Fruit fly (Drosophila melanogaster) whole organism, wandering third instar larva: ENCODE measurements around the gene mio.
A peak's percentile ranks its signal among the peaks of the same experiment; 100 is the strongest.

ENCODE experiments used
- Abd-B ChIP-seq: fragments of >200 bp; optimal IDR thresholded peaks from 2 replicates; lab custom pipeline; 2017; ENCODE audit warnings: missing biosample characterization, missing genetic modification characterization
- CG32264 ChIP-seq: fragments of 200-800 bp; sonication (Bioruptor generic); optimal IDR thresholded peaks from 2 replicates; lab custom pipeline; 2016; ENCODE audit warnings: missing biosample characterization, missing genetic modification characterization
- CG9705 ChIP-seq: fragments of 200-800 bp; sonication (Bioruptor generic); optimal IDR thresholded peaks from 2 replicates; lab custom pipeline; 2018; ENCODE audit warnings: missing biosample characterization, mild to moderate bottlenecking, missing genetic modification characterization
- CrebA ChIP-seq: fragments of 200-800 bp; sonication (Bioruptor generic); optimal IDR thresholded peaks from 2 replicates; lab custom pipeline; 2016; ENCODE audit warnings: missing biosample characterization, mild to moderate bottlenecking, missing genetic modification characterization, borderline replicate concordance
- Dfd ChIP-seq: fragments of >200 bp; optimal IDR thresholded peaks from 2 replicates; lab custom pipeline; 2017; ENCODE audit warnings: missing biosample characterization, missing genetic modification characterization
- Dif ChIP-seq: fragments of 200-275, 200-300 bp; sonication (Bioruptor generic); optimal IDR thresholded peaks from 2 replicates; lab custom pipeline; 2018; ENCODE audit warnings: missing biosample characterization, missing genetic modification characterization; ENCODE audit not compliant: partially characterized antibody
- GATAd ChIP-seq: sonication (Bioruptor generic); optimal IDR thresholded peaks from 2 replicates; lab custom pipeline; 2016; ENCODE audit warnings: missing biosample characterization, missing genetic modification characterization
- HLH106 ChIP-seq: fragments of 200-800 bp; optimal IDR thresholded peaks from 3 replicates; lab custom pipeline; 2019; ENCODE audit warnings: missing biosample characterization, mild to moderate bottlenecking, missing genetic modification characterization, moderate library complexity
- Hnf4 ChIP-seq: fragments of 200-800 bp; sonication (Bioruptor generic); optimal IDR thresholded peaks from 2 replicates; lab custom pipeline; 2016; ENCODE audit warnings: missing biosample characterization, mild to moderate bottlenecking, missing genetic modification characterization
- Hr78 ChIP-seq: fragments of >200 bp; optimal IDR thresholded peaks from 2 replicates; lab custom pipeline; 2017; ENCODE audit warnings: missing biosample characterization, missing genetic modification characterization
- Hr83 ChIP-seq: fragments of 200-300 bp; sonication (Bioruptor generic); optimal IDR thresholded peaks from 2 replicates; lab custom pipeline; 2016; ENCODE audit warnings: missing biosample characterization, mild to moderate bottlenecking, missing genetic modification characterization, moderate library complexity; ENCODE audit not compliant: poor library complexity, severe bottlenecking
- Jra ChIP-seq: sonication (Bioruptor generic); optimal IDR thresholded peaks from 2 replicates; lab custom pipeline; 2016; ENCODE audit warnings: missing biosample characterization, missing genetic modification characterization
- Mio ChIP-seq: sonication (Bioruptor generic); optimal IDR thresholded peaks from 2 replicates; lab custom pipeline; 2016; ENCODE audit warnings: missing biosample characterization, missing genetic modification characterization
- Myc ChIP-seq: fragments of >200 bp; optimal IDR thresholded peaks from 2 replicates; lab custom pipeline; 2017
- N ChIP-seq: fragments of >200 bp; optimal IDR thresholded peaks from 2 replicates; lab custom pipeline; 2018; ENCODE audit warnings: missing biosample characterization, missing external identifiers, missing genetic modification characterization
- OdsH ChIP-seq: fragments of 200-800 bp; sonication (Bioruptor generic); optimal IDR thresholded peaks from 2 replicates; lab custom pipeline; 2016; ENCODE audit warnings: missing biosample characterization, mild to moderate bottlenecking, missing genetic modification characterization
- Rel ChIP-seq, 2 experiments: fragments of 200-800 bp; sonication (Bioruptor generic) in 1 of 2; optimal IDR thresholded peaks; 2 replicates in 1 of 2; 3 replicates in 1 of 2; lab custom pipeline; 2016 to 2019; ENCODE audit warnings: mild to moderate bottlenecking in 2 of 2, missing biosample characterization in 2 of 2, missing genetic modification characterization in 2 of 2, moderate library complexity in 1 of 2
- Sp1 ChIP-seq: fragments of 200-800 bp; sonication (Bioruptor generic); optimal IDR thresholded peaks from 3 replicates; lab custom pipeline; 2019; ENCODE audit warnings: missing biosample characterization, mild to moderate bottlenecking, missing genetic modification characterization, moderate library complexity
- Vsx2 ChIP-seq: fragments of 200-300, 225-300 bp; sonication (Bioruptor generic); optimal IDR thresholded peaks from 2 replicates; lab custom pipeline; 2018; ENCODE audit warnings: missing biosample characterization, missing genetic modification characterization; ENCODE audit not compliant: partially characterized antibody
- br ChIP-seq: fragments of 200-800 bp; sonication (Bioruptor generic); optimal IDR thresholded peaks from 2 replicates; lab custom pipeline; 2016; ENCODE audit warnings: missing biosample characterization, missing genetic modification characterization
- brk ChIP-seq: fragments of 200-800 bp; sonication (Bioruptor generic); optimal IDR thresholded peaks from 2 replicates; lab custom pipeline; 2016; ENCODE audit warnings: missing biosample characterization, mild to moderate bottlenecking, missing genetic modification characterization
- dl ChIP-seq, 2 experiments: fragments of 175-275, 200-275 bp in 1 of 2; fragments of 200-275 bp in 1 of 2; sonication (Bioruptor generic); optimal IDR thresholded peaks; lab custom pipeline; 2018; ENCODE audit warnings: mild to moderate bottlenecking in 2 of 2, missing biosample characterization in 2 of 2, missing genetic modification characterization in 2 of 2, moderate library complexity in 2 of 2; ENCODE audit not compliant: partially characterized antibody in 2 of 2, insufficient read depth in 1 of 2
- dmrt93B ChIP-seq: fragments of 200-800 bp; sonication (Bioruptor generic); optimal IDR thresholded peaks from 2 replicates; lab custom pipeline; 2018; ENCODE audit warnings: missing biosample characterization, mild to moderate bottlenecking, missing genetic modification characterization
- dsf ChIP-seq: sonication (Bioruptor generic); optimal IDR thresholded peaks from 2 replicates; lab custom pipeline; 2016; ENCODE audit warnings: missing biosample characterization, missing genetic modification characterization, borderline replicate concordance
- ey ChIP-seq: fragments of 200-800 bp; sonication (Bioruptor generic); optimal IDR thresholded peaks from 2 replicates; lab custom pipeline; 2016; ENCODE audit warnings: missing biosample characterization, missing genetic modification characterization
- foxo ChIP-seq, 2 experiments: fragments of 200-800 bp; sonication (Bioruptor generic); optimal IDR thresholded peaks; 2 replicates in 1 of 2; 3 replicates in 1 of 2; lab custom pipeline; 2016 to 2017; ENCODE audit warnings: missing biosample characterization in 2 of 2, missing genetic modification characterization in 2 of 2
- fru ChIP-seq: fragments of 200-800 bp; sonication (Bioruptor generic); optimal IDR thresholded peaks from 3 replicates; lab custom pipeline; 2016; ENCODE audit warnings: missing biosample characterization, mild to moderate bottlenecking, missing genetic modification characterization
- h ChIP-seq: fragments of 200-800 bp; sonication (Bioruptor generic); optimal IDR thresholded peaks from 3 replicates; lab custom pipeline; 2016; ENCODE audit warnings: missing biosample characterization, mild to moderate bottlenecking, missing genetic modification characterization
- jim ChIP-seq: fragments of 175-275, 200-325 bp; sonication (Bioruptor generic); optimal IDR thresholded peaks from 2 replicates; lab custom pipeline; 2016; ENCODE audit warnings: missing biosample characterization, mild to moderate bottlenecking, missing genetic modification characterization
- lola ChIP-seq: fragments of >200 bp; optimal IDR thresholded peaks from 2 replicates; lab custom pipeline; 2017; ENCODE audit warnings: missing biosample characterization, missing genetic modification characterization
- pan ChIP-seq: fragments of >200 bp; optimal IDR thresholded peaks from 2 replicates; lab custom pipeline; 2017
- psq ChIP-seq: fragments of 200-800 bp; sonication (Bioruptor generic); optimal IDR thresholded peaks from 3 replicates; lab custom pipeline; 2017; ENCODE audit warnings: missing biosample characterization, mild to moderate bottlenecking, missing genetic modification characterization, moderate library complexity
- rgr ChIP-seq: fragments of 200-800 bp; sonication (Bioruptor generic); optimal IDR thresholded peaks from 3 replicates; lab custom pipeline; 2016; ENCODE audit warnings: missing biosample characterization, mild to moderate bottlenecking, missing genetic modification characterization
- sage ChIP-seq: fragments of 200-800 bp; sonication (Bioruptor generic); optimal IDR thresholded peaks from 2 replicates; lab custom pipeline; 2016; ENCODE audit warnings: missing biosample characterization, mild to moderate bottlenecking, missing genetic modification characterization
- sv ChIP-seq: fragments of 200-800 bp; sonication (Bioruptor generic); optimal IDR thresholded peaks from 3 replicates; lab custom pipeline; 2016; ENCODE audit warnings: missing biosample characterization, missing genetic modification characterization
- tai ChIP-seq: sonication (Bioruptor generic); optimal IDR thresholded peaks from 2 replicates; lab custom pipeline; 2016; ENCODE audit warnings: missing biosample characterization, missing genetic modification characterization
- usp ChIP-seq: fragments of >200 bp; optimal IDR thresholded peaks from 2 replicates; lab custom pipeline; 2017; ENCODE audit warnings: missing biosample characterization, missing genetic modification characterization
- woc ChIP-seq: sonication (Bioruptor generic); optimal IDR thresholded peaks from 2 replicates; lab custom pipeline; 2016; ENCODE audit warnings: missing biosample characterization, mild to moderate bottlenecking, missing genetic modification characterization

Gene mio

DNA sequence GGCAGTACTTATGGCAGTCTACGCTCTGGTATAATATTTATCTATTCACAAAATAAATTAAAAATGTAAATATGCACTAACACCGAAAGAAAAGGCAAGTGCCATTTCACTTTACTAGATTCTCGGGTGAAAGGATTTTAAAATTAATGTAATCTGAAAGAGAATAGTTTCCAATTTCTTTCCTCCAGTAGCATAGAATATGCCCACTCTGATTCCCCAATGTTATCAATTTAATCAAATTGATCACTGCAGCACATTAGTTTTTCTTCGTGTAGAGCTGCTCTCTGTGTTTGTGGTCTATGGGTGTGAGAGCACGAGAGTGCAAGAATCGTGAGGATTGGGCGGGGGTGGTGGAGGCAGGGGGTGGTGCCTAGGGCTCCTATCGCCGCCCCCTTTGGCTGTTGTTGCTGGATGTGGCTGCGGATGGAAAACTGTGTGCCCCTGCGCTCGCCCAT is 16.0 kb upstream of the mio start:
- peak; percentile 76 for TF ChIP-seq fru (GFP tag; lab: Kevin White, UChicago)
- no peak for TF ChIP-seq dl (GFP tag; optimal IDR thresholded peaks at IDR 0.05; lab: Kevin White, UChicago; ENCODE audit: insufficient read depth in 1 of 2, partially characterized antibody in 2 of 2)
- TF ChIP-seq tai (GFP tag; lab: Kevin White, UChicago): peak; percentile 51
- TF ChIP-seq ey (GFP tag; lab: Kevin White, UChicago): peak; percentile 78
- no peak for TF ChIP-seq Dif (GFP tag; lab: Kevin White, UChicago)
- TF ChIP-seq Mio: no peak
- no peak for TF ChIP-seq Dfd (GFP tag; lab: Kevin White, UChicago)
- peak in 1 of 2 experiments; percentile 82 for TF ChIP-seq foxo (GFP tag; optimal IDR thresholded peaks at IDR 0.05; lab: Kevin White, UChicago)
- peak; percentile 73 for TF ChIP-seq OdsH (GFP tag; lab: Kevin White, UChicago)
- TF ChIP-seq br: peak; percentile 76
- peak; percentile 78 for TF ChIP-seq rgr (GFP tag; lab: Kevin White, UChicago)
- peak; percentile 7 for TF ChIP-seq CrebA (GFP tag; lab: Kevin White, UChicago)
- TF ChIP-seq jim (GFP tag; lab: Kevin White, UChicago): no peak
- TF ChIP-seq CG9705 (GFP tag; lab: Kevin White, UChicago): peak; percentile 25
- peak; percentile 78 for TF ChIP-seq Sp1 (GFP tag; lab: Kevin White, UChicago)
- TF ChIP-seq Vsx2 (GFP tag; lab: Kevin White, UChicago): no peak
- no peak for TF ChIP-seq usp (GFP tag; lab: Kevin White, UChicago)
- TF ChIP-seq Myc (lab: Kevin White, UChicago): no peak
- peak; percentile 85 for TF ChIP-seq h (GFP tag; lab: Kevin White, UChicago)
- TF ChIP-seq Jra (GFP tag; lab: Kevin White, UChicago): no peak
- no peak for TF ChIP-seq N (GFP tag; lab: Kevin White, UChicago)
- TF ChIP-seq sv: peak; percentile 64
- TF ChIP-seq Rel (GFP tag; optimal IDR thresholded peaks at IDR 0.05; lab: Kevin White, UChicago): no peak
- no peak for TF ChIP-seq Rel (tag; optimal IDR thresholded peaks at IDR 0.05; lab: Kevin White, UChicago)
- TF ChIP-seq GATAd (GFP tag; lab: Kevin White, UChicago): no peak
- TF ChIP-seq lola (GFP tag; lab: Kevin White, UChicago): no peak
- no peak for TF ChIP-seq pan (lab: Kevin White, UChicago)
- TF ChIP-seq dmrt93B (GFP tag; lab: Kevin White, UChicago): peak; percentile 58
- TF ChIP-seq Hr78 (GFP tag; lab: Kevin White, UChicago): no peak
- no peak for TF ChIP-seq dsf (GFP tag; lab: Kevin White, UChicago)
- TF ChIP-seq woc (GFP tag; lab: Kevin White, UChicago): peak; percentile 24
- peak; percentile 47 for TF ChIP-seq brk
- TF ChIP-seq sage (GFP tag; lab: Kevin White, UChicago): peak; percentile 61
- TF ChIP-seq psq: peak; percentile 48
- TF ChIP-seq CG32264 (GFP tag; lab: Kevin White, UChicago): peak; percentile 72
- peak; percentile 65 for TF ChIP-seq Hnf4 (GFP tag; lab: Kevin White, UChicago)
- no peak for TF ChIP-seq Abd-B (GFP tag; lab: Kevin White, UChicago)
- TF ChIP-seq Hr83 (GFP tag; lab: Kevin White, UChicago): no peak
- TF ChIP-seq HLH106 (tag; lab: Kevin White, UChicago): peak; percentile 74

DNA sequence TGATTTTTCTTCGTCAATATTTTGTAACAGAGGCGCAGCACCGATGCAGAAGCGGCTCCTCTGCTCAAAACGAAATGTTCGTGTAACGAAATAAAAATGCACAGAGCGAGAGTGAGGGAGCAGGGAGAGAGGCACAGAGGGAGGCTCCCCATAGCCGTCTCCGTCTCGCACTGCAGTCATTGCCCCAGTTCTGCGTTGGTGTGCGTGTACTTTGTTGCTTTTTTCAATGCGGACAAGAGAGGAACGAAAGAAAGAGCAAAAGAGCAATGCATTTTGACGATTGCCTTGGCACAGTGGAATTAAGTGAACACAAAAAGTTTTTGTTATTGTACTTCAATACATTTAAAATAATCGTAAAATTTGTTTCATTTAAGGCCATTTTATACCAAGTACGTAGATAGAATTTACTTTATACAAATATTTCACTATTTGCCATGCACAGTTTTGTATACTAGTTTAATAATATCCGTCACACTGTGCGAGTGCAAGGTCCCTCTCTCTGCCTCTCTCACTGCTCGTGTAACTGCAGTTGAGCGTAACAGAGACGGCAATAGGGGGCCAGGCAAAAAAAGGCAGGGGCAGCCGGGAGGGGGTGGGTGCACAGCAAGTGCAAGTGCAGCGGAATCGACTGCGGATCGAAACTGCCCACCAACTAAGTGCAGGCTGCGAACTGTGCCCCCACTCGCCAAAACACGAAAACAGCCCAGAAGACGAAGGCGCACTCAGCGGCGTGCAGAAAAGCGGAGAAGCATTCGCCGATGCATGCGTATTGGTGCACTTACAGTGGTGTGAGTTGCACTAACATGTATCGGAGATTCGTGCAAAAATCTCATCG is 14.9 kb upstream of the mio start:
- peak; percentile 100 for TF ChIP-seq Sp1 (GFP tag; lab: Kevin White, UChicago)
- TF ChIP-seq Vsx2 (GFP tag; lab: Kevin White, UChicago): peak; percentile 87
- TF ChIP-seq dmrt93B (GFP tag; lab: Kevin White, UChicago): peak; percentile 99
- peak; percentile 100 for TF ChIP-seq ey (GFP tag; lab: Kevin White, UChicago)
- TF ChIP-seq Dif (GFP tag; lab: Kevin White, UChicago): peak; percentile 87
- TF ChIP-seq jim (GFP tag; lab: Kevin White, UChicago): peak; percentile 54
- no peak for TF ChIP-seq Dfd (GFP tag; lab: Kevin White, UChicago)
- TF ChIP-seq br: peak; percentile 100
- peak; percentile 100 for TF ChIP-seq OdsH (GFP tag; lab: Kevin White, UChicago)
- peak; percentile 100 for TF ChIP-seq woc (GFP tag; lab: Kevin White, UChicago)
- peak; percentile 24 for TF ChIP-seq N (GFP tag; lab: Kevin White, UChicago)
- TF ChIP-seq fru (GFP tag; lab: Kevin White, UChicago): peak; percentile 100
- peak; percentile 97 for TF ChIP-seq sv
- TF ChIP-seq Abd-B (GFP tag; lab: Kevin White, UChicago): peak; percentile 1
- no peak for TF ChIP-seq Myc (lab: Kevin White, UChicago)
- TF ChIP-seq GATAd (GFP tag; lab: Kevin White, UChicago): no peak
- peak; percentile 99 for TF ChIP-seq sage (GFP tag; lab: Kevin White, UChicago)
- TF ChIP-seq CG32264 (GFP tag; lab: Kevin White, UChicago): peak; percentile 99
- peak; percentile 99 for TF ChIP-seq Jra (GFP tag; lab: Kevin White, UChicago)
- peak; percentile 100 for TF ChIP-seq h (GFP tag; lab: Kevin White, UChicago)
- peak; percentile 100 for TF ChIP-seq HLH106 (tag; lab: Kevin White, UChicago)
- TF ChIP-seq pan (lab: Kevin White, UChicago): no peak
- peak; percentile 100 for TF ChIP-seq Hnf4 (GFP tag; lab: Kevin White, UChicago)
- peak; percentile 99 for TF ChIP-seq brk
- peak; percentile 94 for TF ChIP-seq Mio
- peak; percentile 97 for TF ChIP-seq CrebA (GFP tag; lab: Kevin White, UChicago)
- TF ChIP-seq psq: peak; percentile 99
- TF ChIP-seq dsf (GFP tag; lab: Kevin White, UChicago): peak; percentile 98
- no peak for TF ChIP-seq Hr78 (GFP tag; lab: Kevin White, UChicago)
- peak; percentile 74 to 82 for TF ChIP-seq dl (GFP tag; optimal IDR thresholded peaks at IDR 0.05; lab: Kevin White, UChicago; ENCODE audit: insufficient read depth in 1 of 2, partially characterized antibody in 2 of 2)
- no peak for TF ChIP-seq usp (GFP tag; lab: Kevin White, UChicago)
- TF ChIP-seq rgr (GFP tag; lab: Kevin White, UChicago): peak; percentile 100
- peak; percentile 99 for TF ChIP-seq tai (GFP tag; lab: Kevin White, UChicago)
- peak; percentile 100 for TF ChIP-seq Rel (GFP tag; optimal IDR thresholded peaks at IDR 0.05; lab: Kevin White, UChicago)
- TF ChIP-seq Rel (tag; optimal IDR thresholded peaks at IDR 0.05; lab: Kevin White, UChicago): peak; percentile 64
- TF ChIP-seq lola (GFP tag; lab: Kevin White, UChicago): no peak
